Fruit fly (Drosophila melanogaster) Kc167 (cell line): ENCODE data around the gene mwh.

Experiments
- Myc ChIP-seq: fragments of >200 bp; optimal IDR thresholded peaks from 2 replicates; lab custom pipeline; 2017; ENCODE audit warnings: missing external identifiers
- Sin3A ChIP-seq: fragments of >200 bp; optimal IDR thresholded peaks from 2 replicates; lab custom pipeline; 2018; ENCODE audit warnings: missing external identifiers
- h ChIP-seq: fragments of >200 bp; optimal IDR thresholded peaks from 3 replicates; lab custom pipeline; 2018; ENCODE audit warnings: missing external identifiers
- insv ChIP-seq: fragments of >200 bp; optimal IDR thresholded peaks from 3 replicates; lab custom pipeline; 2018; ENCODE audit warnings: missing external identifiers
- psq ChIP-seq: fragments of >200 bp; optimal IDR thresholded peaks from 2 replicates; lab custom pipeline; 2017; ENCODE audit warnings: missing external identifiers
- ttk ChIP-seq: sonication (Bioruptor generic); optimal IDR thresholded peaks from 2 replicates; lab custom pipeline; 2017; ENCODE audit warnings: missing external identifiers

Gene mwh

DNA sequence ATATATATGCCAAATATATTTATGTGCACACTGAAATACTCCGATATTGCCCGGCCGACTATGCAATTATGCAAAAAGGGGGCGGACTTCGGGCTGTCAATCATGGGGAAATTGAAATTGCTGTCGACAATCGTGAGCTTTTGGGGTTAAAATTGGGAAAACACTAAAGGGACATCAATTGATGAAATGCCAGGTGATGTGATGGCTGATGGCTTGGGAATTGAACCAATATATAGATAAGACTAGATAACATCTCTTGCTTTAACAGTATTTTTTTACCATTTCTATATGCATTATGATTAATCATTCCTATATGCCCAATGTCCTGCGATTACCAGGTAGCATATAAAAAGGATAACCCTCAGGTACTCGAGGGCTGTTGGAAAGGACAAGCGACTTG, 77.4 kb downstream of the mwh start:
- TF ChIP-seq h (lab: Kevin White, UChicago) = no peak
- TF ChIP-seq psq (lab: Kevin White, UChicago) = no peak
- TF ChIP-seq insv (lab: Kevin White, UChicago) = no peak

- TF ChIP-seq psq (lab: Kevin White, UChicago) = no peak
These were observed 79.1 kb downstream of the mwh start for dm6 chr3L:1279685-1280084.

dm6 chr3L:1280890-1281622, 80.5 kb downstream of the mwh start:
- no peak for TF ChIP-seq ttk (lab: Kevin White, UChicago)
- TF ChIP-seq h (lab: Kevin White, UChicago) = no peak
- no peak for TF ChIP-seq Sin3A (lab: Kevin White, UChicago)
- TF ChIP-seq Myc (lab: Kevin White, UChicago) = no peak
- no peak for TF ChIP-seq insv (lab: Kevin White, UChicago)
- TF ChIP-seq psq (lab: Kevin White, UChicago) = no peak
